Worm (Caenorhabditis elegans) whole organism, late embryonic: ENCODE data around the gene clp-9.

ENCODE experiments used
- ama-1 ChIP-seq: fragments of 150-350 bp; optimal IDR thresholded peaks from 2 replicates; lab custom pipeline; 2014
- ceh-18 ChIP-seq: sonication (generic microtip); optimal IDR thresholded peaks from 2 replicates; lab custom pipeline; 2016; ENCODE audit warnings: missing genetic modification characterization, missing compliant biosample characterization
- ceh-19 ChIP-seq: fragments of 200-800 bp; sonication (Bioruptor generic); optimal IDR thresholded peaks from 2 replicates; lab custom pipeline; 2018; ENCODE audit warnings: mild to moderate bottlenecking, missing genetic modification characterization, missing compliant biosample characterization
- ets-4 ChIP-seq: sonication (generic microtip); optimal IDR thresholded peaks from 2 replicates; lab custom pipeline; 2016; ENCODE audit warnings: missing genetic modification characterization, missing compliant biosample characterization
- fkh-10 ChIP-seq: fragments of 150-350 bp; optimal IDR thresholded peaks from 2 replicates; lab custom pipeline; 2014; ENCODE audit warnings: missing biosample characterization, missing genetic modification reagents, missing genetic modification characterization
- hlh-30 ChIP-seq: sonication (generic microtip); optimal IDR thresholded peaks from 2 replicates; lab custom pipeline; 2017; ENCODE audit warnings: antibody characterized with exemption, missing genetic modification characterization, missing compliant biosample characterization; ENCODE audit not compliant: insufficient read depth
- hlh-8 ChIP-seq: sonication (generic microtip); optimal IDR thresholded peaks from 2 replicates; lab custom pipeline; 2016; ENCODE audit warnings: missing genotype, missing genetic modification characterization, missing compliant biosample characterization
- nhr-232 ChIP-seq: sonication (generic microtip); optimal IDR thresholded peaks from 2 replicates; lab custom pipeline; 2016; ENCODE audit warnings: missing genetic modification characterization, missing compliant biosample characterization
- rnt-1 ChIP-seq: sonication (generic microtip); optimal IDR thresholded peaks from 2 replicates; lab custom pipeline; 2016; ENCODE audit warnings: missing genetic modification characterization, missing compliant biosample characterization
- sox-2 ChIP-seq: fragments of 200-800 bp; sonication (Bioruptor generic); IDR thresholded peaks from 2 replicates; pipeline ENCODE4 v1.3.6; 2022; ENCODE audit warnings: missing genetic modification reagents, missing genetic modification characterization, missing compliant biosample characterization
- sox-4 ChIP-seq: sonication (generic microtip); optimal IDR thresholded peaks from 2 replicates; lab custom pipeline; 2017; ENCODE audit warnings: mild to moderate bottlenecking, missing genetic modification characterization, inconsistent platforms, missing compliant biosample characterization
- unc-86 ChIP-seq: sonication (generic microtip); optimal IDR thresholded peaks from 2 replicates; lab custom pipeline; 2016; ENCODE audit warnings: missing genetic modification characterization, missing compliant biosample characterization

ce11 chrV:9909624-9910023, 23.9 kb upstream of the clp-9 start:
- no peak for TF ChIP-seq fkh-10 (GFP tag; lab: Kevin White, UChicago)
- no peak for TF ChIP-seq sox-2 (GFP tag; lab: Robert Waterston, UW)
- TF ChIP-seq ceh-19 (GFP tag; lab: Kevin White, UChicago) = no peak
- no peak for TF ChIP-seq hlh-8 (tag; lab: Kevin White, UChicago)
- no peak for TF ChIP-seq ets-4 (tag; lab: Kevin White, UChicago)
- TF ChIP-seq ama-1 = no peak
- no peak for TF ChIP-seq rnt-1 (tag; lab: Kevin White, UChicago)
- no peak for TF ChIP-seq hlh-30 (tag; lab: Kevin White, UChicago)
- TF ChIP-seq sox-4 = no peak
- no peak for TF ChIP-seq nhr-232 (tag; lab: Kevin White, UChicago)
- no peak for TF ChIP-seq ceh-18 (tag; lab: Kevin White, UChicago)
- TF ChIP-seq unc-86 (tag; lab: Kevin White, UChicago) = no peak
